Fruit fly (Drosophila melanogaster): Measurements from ENCODE around the gene CG12708.

dm6 chrX:15632669-15633068 lies 42.6 kb upstream of the CG12708 start:
- TF ChIP-seq pan (optimal IDR thresholded peaks at IDR 0.05) (no peak), psq (optimal IDR thresholded peaks at IDR 0.05) (no peak), EcR (GFP tag; optimal IDR thresholded peaks at IDR 0.05) (no peak), usp (GFP tag; optimal IDR thresholded peaks at IDR 0.05) (no peak), CG8478 (optimal IDR thresholded peaks at IDR 0.05) (no peak)

Measured in whole organism.